Worm (Caenorhabditis elegans) whole organism, L4/young adult: ENCODE data around the gene Y59A8A.8.

Experiments used
- W03F9.2 ChIP-seq: fragments of 150-350 bp; optimal IDR thresholded peaks from 2 replicates; lab custom pipeline; 2014; ENCODE audit warnings: missing biosample characterization, missing genetic modification characterization
- dao-5 ChIP-seq: sonication (generic microtip); optimal IDR thresholded peaks from 2 replicates; lab custom pipeline; 2016; ENCODE audit warnings: missing genotype, missing genetic modification characterization, moderate library complexity, missing compliant biosample characterization
- him-1 ChIP-seq: sonication (generic microtip); optimal IDR thresholded peaks from 2 replicates; lab custom pipeline; 2016; ENCODE audit warnings: missing genotype, missing genetic modification reagents, missing genetic modification characterization, missing compliant biosample characterization

- TF ChIP-seq dao-5 (no peak), W03F9.2 (tag; lab: Kevin White, UChicago) (no peak), him-1 (tag; lab: Kevin White, UChicago) (no peak)
These were observed 6.3 kb upstream of the Y59A8A.8 start for ce11 chrV:17859065-17859464.
